Worm (Caenorhabditis elegans) whole organism, L1 larva: ENCODE results near the gene H12D21.11.

ENCODE experiments used
- C34B4.2 ChIP-seq: sonication (generic microtip); optimal IDR thresholded peaks from 2 replicates; lab custom pipeline; 2017; ENCODE audit warnings: mild to moderate bottlenecking, missing genetic modification characterization, missing compliant biosample characterization
- ceh-90 ChIP-seq: sonication (generic microtip); optimal IDR thresholded peaks from 2 replicates; lab custom pipeline; 2016; ENCODE audit warnings: missing genetic modification characterization, missing compliant biosample characterization
- ces-1 ChIP-seq: fragments of 150-350 bp; optimal IDR thresholded peaks from 2 replicates; lab custom pipeline; 2014; ENCODE audit warnings: missing biosample characterization, missing genetic modification reagents, missing genetic modification characterization
- efl-1 ChIP-seq, 4 experiments: fragments of 150-350 bp; optimal IDR thresholded peaks in 3 of 4; peaks in 1 of 4; 1 replicate in 1 of 4; 2 replicates in 3 of 4; lab custom pipeline; 2014; ENCODE audit warnings: missing biosample characterization in 2 of 4, missing genetic modification characterization in 2 of 4, missing genetic modification reagents in 2 of 4
- egl-27 ChIP-seq, 2 experiments: fragments of 150-350 bp in 1 of 2; sonication (generic microtip); optimal IDR thresholded peaks; 3 replicates each; lab custom pipeline; 2017 to 2018; ENCODE audit warnings: missing biosample characterization in 2 of 2, missing genetic modification characterization in 2 of 2, missing genetic modification reagents in 2 of 2
- lin-13 ChIP-seq: fragments of 150-350 bp; optimal IDR thresholded peaks from 2 replicates; lab custom pipeline; 2014; ENCODE audit warnings: missing biosample characterization, missing genetic modification reagents, missing genetic modification characterization
- lin-39 ChIP-seq: fragments of 150-350 bp; optimal IDR thresholded peaks from 2 replicates; lab custom pipeline; 2014; ENCODE audit warnings: missing biosample characterization, missing genetic modification reagents, missing genetic modification characterization
- lir-3 ChIP-seq: sonication (generic microtip); optimal IDR thresholded peaks from 2 replicates; lab custom pipeline; 2016; ENCODE audit warnings: mild to moderate bottlenecking, missing genetic modification characterization, moderate library complexity, missing compliant biosample characterization; ENCODE audit not compliant: poor library complexity
- lsy-2 ChIP-seq, 2 experiments: fragments of 150-350 bp; optimal IDR thresholded peaks; 2 replicates each; lab custom pipeline; 2014; ENCODE audit warnings: missing biosample characterization in 2 of 2, missing genetic modification characterization in 2 of 2
- mdl-1 ChIP-seq, 2 experiments: fragments of 150-350 bp; optimal IDR thresholded peaks; 2 replicates each; lab custom pipeline; 2014 to 2017; ENCODE audit warnings: missing biosample characterization in 2 of 2, missing genetic modification characterization in 2 of 2, inconsistent platforms in 1 of 2
- nhr-237 ChIP-seq: fragments of 150-350 bp; optimal IDR thresholded peaks from 2 replicates; lab custom pipeline; 2014; ENCODE audit warnings: missing biosample characterization, missing genetic modification characterization

ce11 chrV:14924104-14924503, 8.4 kb downstream of the H12D21.11 start, which contains the start of gene srg-54:
- TF ChIP-seq lir-3 (tag; lab: Kevin White, UChicago): no peak
- TF ChIP-seq efl-1 (optimal IDR thresholded peaks at IDR 0.05; lab: Kevin White, UChicago): no peak
- no peak for TF ChIP-seq efl-1 (GFP tag; optimal IDR thresholded peaks at IDR 0.05 in 1 of 2; lab: Kevin White, UChicago)
- no peak for TF ChIP-seq lin-39 (tag; lab: Kevin White, UChicago)
- TF ChIP-seq nhr-237 (tag; lab: Kevin White, UChicago): no peak
- TF ChIP-seq egl-27 (tag; optimal IDR thresholded peaks at IDR 0.05; lab: Kevin White, UChicago): no peak
- no peak for TF ChIP-seq lin-13 (GFP tag; lab: Kevin White, UChicago)
- no peak for TF ChIP-seq ces-1 (GFP tag; lab: Kevin White, UChicago)
- TF ChIP-seq mdl-1 (tag; optimal IDR thresholded peaks at IDR 0.05; lab: Kevin White, UChicago): no peak
- TF ChIP-seq C34B4.2: no peak
- TF ChIP-seq ceh-90 (tag; lab: Kevin White, UChicago): no peak
- no peak for TF ChIP-seq lsy-2 (tag; optimal IDR thresholded peaks at IDR 0.05; lab: Kevin White, UChicago)
